Fruit fly (Drosophila melanogaster) whole organism, embryonic: ENCODE results near the gene peg.
A peak's percentile ranks its signal among the peaks of the same experiment; 100 is the strongest.

Experiments used
- Atf-2 ChIP-seq: fragments of 200-800 bp; sonication (Bioruptor generic); optimal IDR thresholded peaks from 2 replicates; lab custom pipeline; 2016; ENCODE audit warnings: missing biosample characterization, missing genetic modification characterization
- CG10366 ChIP-seq: fragments of 200-800 bp; sonication (Bioruptor generic); IDR thresholded peaks from 2 replicates; pipeline ENCODE4 v1.3.6; 2022; ENCODE audit warnings: missing biosample characterization, missing genetic modification characterization
- CG11085 ChIP-seq: fragments of 200-800 bp; sonication (Bioruptor generic); IDR thresholded peaks from 2 replicates; pipeline ENCODE4 v1.3.6; 2022; ENCODE audit warnings: missing biosample characterization, missing genetic modification characterization
- CG12155 ChIP-seq: fragments of 200-800 bp; sonication (Bioruptor generic); optimal IDR thresholded peaks from 3 replicates; lab custom pipeline; 2016; ENCODE audit warnings: missing biosample characterization, missing genetic modification characterization
- CG13775 ChIP-seq: fragments of 200-800 bp; sonication (Bioruptor generic); optimal IDR thresholded peaks from 3 replicates; lab custom pipeline; 2017; ENCODE audit warnings: missing biosample characterization, mild to moderate bottlenecking, missing genetic modification characterization
- CG17612 ChIP-seq: fragments of 200-800 bp; sonication (Bioruptor generic); IDR thresholded peaks from 2 replicates; pipeline ENCODE4 v1.3.6; 2022; ENCODE audit warnings: missing biosample characterization, missing genetic modification characterization
- CG17829 ChIP-seq: fragments of 200-800 bp; optimal IDR thresholded peaks from 2 replicates; lab custom pipeline; 2019; ENCODE audit warnings: missing biosample characterization, mild to moderate bottlenecking, missing genetic modification characterization, moderate library complexity
- CG2889 ChIP-seq: fragments of 200-800 bp; sonication (Bioruptor generic); IDR thresholded peaks from 3 replicates; pipeline ENCODE4 v1.3.6; 2022; ENCODE audit warnings: missing biosample characterization, missing genetic modification characterization
- CG31441 ChIP-seq: fragments of 200-800 bp; sonication (Bioruptor generic); IDR thresholded peaks from 2 replicates; pipeline ENCODE4 v1.3.6; 2022; ENCODE audit warnings: missing biosample characterization, missing genetic modification characterization
- CG3163 ChIP-seq: fragments of 200-800 bp; sonication (Bioruptor generic); optimal IDR thresholded peaks from 3 replicates; lab custom pipeline; 2016; ENCODE audit warnings: missing biosample characterization, missing genetic modification characterization
- CG3281 ChIP-seq: fragments of 200-800 bp; sonication (Bioruptor generic); optimal IDR thresholded peaks from 3 replicates; lab custom pipeline; 2017; ENCODE audit warnings: missing biosample characterization, mild to moderate bottlenecking, missing genetic modification characterization
- CG3847 ChIP-seq: fragments of 200-800 bp; sonication (Bioruptor generic); IDR thresholded peaks from 2 replicates; pipeline ENCODE4 v1.3.6; 2022; ENCODE audit warnings: missing biosample characterization, missing genetic modification characterization
- CG5245 ChIP-seq: fragments of 200-800 bp; sonication (Bioruptor generic); optimal IDR thresholded peaks from 3 replicates; lab custom pipeline; 2016; ENCODE audit warnings: missing biosample characterization, missing genetic modification characterization
- CG7987 ChIP-seq: fragments of 200-800 bp; sonication (Bioruptor generic); optimal IDR thresholded peaks from 2 replicates; lab custom pipeline; 2018; ENCODE audit warnings: missing biosample characterization, mild to moderate bottlenecking, missing genetic modification characterization, moderate library complexity
- CG9727 ChIP-seq: fragments of 200-800 bp; sonication (Bioruptor generic); optimal IDR thresholded peaks from 3 replicates; lab custom pipeline; 2017; ENCODE audit warnings: missing biosample characterization, mild to moderate bottlenecking, missing genetic modification characterization
- CHES-1-like ChIP-seq: fragments of 200-800 bp; sonication (Bioruptor generic); optimal IDR thresholded peaks from 2 replicates; lab custom pipeline; 2016; ENCODE audit warnings: missing biosample characterization, missing genetic modification characterization
- D ChIP-seq, 2 experiments: fragments of 200-800 bp in 1 of 2; fragments of >200 bp in 1 of 2; sonication (Bioruptor generic) in 1 of 2; optimal IDR thresholded peaks; 2 replicates in 1 of 2; 3 replicates in 1 of 2; lab custom pipeline; 2017; ENCODE audit warnings: mild to moderate bottlenecking in 1 of 2, missing biosample characterization in 1 of 2, missing genetic modification characterization in 1 of 2, missing genetic modification reagents in 1 of 2
- D19B ChIP-seq: fragments of 200-800 bp; sonication (Bioruptor generic); optimal IDR thresholded peaks from 2 replicates; lab custom pipeline; 2017; ENCODE audit warnings: missing biosample characterization, mild to moderate bottlenecking, missing genetic modification characterization
- Dll ChIP-seq: fragments of 200-800 bp; sonication (Bioruptor generic); IDR thresholded peaks from 4 replicates; pipeline ENCODE4 v1.3.6; 2022; ENCODE audit warnings: missing biosample characterization, missing genetic modification characterization; ENCODE audit not compliant: partially characterized antibody
- H2.0 ChIP-seq: fragments of 200-800 bp; sonication (Bioruptor generic); IDR thresholded peaks from 2 replicates; pipeline ENCODE4 v1.3.6; 2022; ENCODE audit warnings: missing biosample characterization, missing genetic modification characterization
- HLH4C ChIP-seq: fragments of 200-800 bp; sonication (Bioruptor generic); IDR thresholded peaks from 3 replicates; pipeline ENCODE4 v1.3.6; 2022; ENCODE audit warnings: missing biosample characterization, missing genetic modification characterization; ENCODE audit not compliant: partially characterized antibody
- Mrtf ChIP-seq: fragments of 200-800 bp; sonication (Bioruptor generic); IDR thresholded peaks from 3 replicates; pipeline ENCODE4 v1.3.6; 2022; ENCODE audit warnings: missing biosample characterization, missing genetic modification characterization
- Myb ChIP-seq: fragments of 200-800 bp; sonication (Bioruptor generic); optimal IDR thresholded peaks from 2 replicates; lab custom pipeline; 2016; ENCODE audit warnings: missing biosample characterization, missing genetic modification characterization
- NK7.1 ChIP-seq: fragments of 200-800 bp; sonication (Bioruptor generic); optimal IDR thresholded peaks from 3 replicates; lab custom pipeline; 2016; ENCODE audit warnings: missing biosample characterization, missing genetic modification characterization
- Oli ChIP-seq: fragments of 200-800 bp; sonication (Bioruptor generic); optimal IDR thresholded peaks from 2 replicates; lab custom pipeline; 2018; ENCODE audit warnings: missing biosample characterization, mild to moderate bottlenecking, missing genetic modification characterization, moderate library complexity
- Ptx1 ChIP-seq: fragments of 200-800 bp; sonication (Bioruptor generic); IDR thresholded peaks from 2 replicates; pipeline ENCODE4 v1.3.6; 2022; ENCODE audit warnings: missing biosample characterization, missing genetic modification characterization
- Scr ChIP-seq: fragments of 200-800 bp; sonication (Bioruptor generic); IDR thresholded peaks from 2 replicates; pipeline ENCODE4 v1.3.6; 2022; ENCODE audit warnings: missing biosample characterization, missing genetic modification characterization; ENCODE audit not compliant: partially characterized antibody
- abd-A ChIP-seq: fragments of 200-800 bp; sonication (Bioruptor generic); optimal IDR thresholded peaks from 3 replicates; lab custom pipeline; 2019; ENCODE audit warnings: missing biosample characterization, mild to moderate bottlenecking, missing genetic modification characterization, moderate library complexity
- amos ChIP-seq: fragments of 200-800 bp; sonication (Bioruptor generic); IDR thresholded peaks from 2 replicates; pipeline ENCODE4 v1.3.6; 2022; ENCODE audit warnings: missing biosample characterization, missing genetic modification characterization; ENCODE audit not compliant: partially characterized antibody
- aop ChIP-seq: fragments of 200-800 bp; sonication (Bioruptor generic); IDR thresholded peaks from 2 replicates; pipeline ENCODE4 v1.3.6; 2022; ENCODE audit warnings: missing biosample characterization, missing genetic modification characterization
- ash1 ChIP-seq: fragments of 200-800 bp; sonication (Bioruptor generic); optimal IDR thresholded peaks from 2 replicates; lab custom pipeline; 2018; ENCODE audit warnings: missing biosample characterization, mild to moderate bottlenecking, missing genetic modification characterization
- bcd ChIP-seq: fragments of 200-800 bp; sonication (Bioruptor generic); optimal IDR thresholded peaks from 2 replicates; lab custom pipeline; 2017; ENCODE audit warnings: missing biosample characterization, mild to moderate bottlenecking, missing genetic modification characterization
- cg ChIP-seq: fragments of 200-800 bp; sonication (Bioruptor generic); optimal IDR thresholded peaks from 3 replicates; lab custom pipeline; 2019; ENCODE audit warnings: missing biosample characterization, mild to moderate bottlenecking, missing genetic modification characterization, moderate library complexity
- croc ChIP-seq: fragments of 200-800 bp; sonication (Bioruptor generic); conservative IDR thresholded peaks from 3 replicates; pipeline ENCODE4 v1.3.6; 2022; ENCODE audit warnings: missing biosample characterization, missing genetic modification characterization
- dimm ChIP-seq: fragments of 200-800 bp; sonication (Bioruptor generic); IDR thresholded peaks from 2 replicates; pipeline ENCODE4 v1.3.6; 2022; ENCODE audit warnings: missing biosample characterization, missing genetic modification characterization
- ham ChIP-seq: fragments of 200-800 bp; sonication (Bioruptor generic); IDR thresholded peaks from 2 replicates; pipeline ENCODE4 v1.3.6; 2022; ENCODE audit warnings: missing biosample characterization, missing genetic modification characterization
- kah ChIP-seq: fragments of 200-800 bp; sonication (Bioruptor generic); optimal IDR thresholded peaks from 2 replicates; lab custom pipeline; 2018; ENCODE audit warnings: missing biosample characterization, mild to moderate bottlenecking, missing genetic modification characterization
- lilli ChIP-seq: fragments of 200-800 bp; sonication (Bioruptor generic); optimal IDR thresholded peaks from 3 replicates; lab custom pipeline; 2016; ENCODE audit warnings: missing biosample characterization, missing genetic modification characterization
- nom ChIP-seq: fragments of 200-800 bp; sonication (Bioruptor generic); optimal IDR thresholded peaks from 2 replicates; lab custom pipeline; 2017; ENCODE audit warnings: missing biosample characterization, missing genetic modification characterization, mild to moderate bottlenecking, moderate library complexity, missing genetic modification reagents
- oc ChIP-seq: fragments of 200-800 bp; sonication (Bioruptor generic); optimal IDR thresholded peaks from 2 replicates; lab custom pipeline; 2018; ENCODE audit warnings: missing biosample characterization, mild to moderate bottlenecking, missing genetic modification characterization, moderate library complexity
- salm ChIP-seq: fragments of 200-800 bp; sonication (Bioruptor generic); optimal IDR thresholded peaks from 2 replicates; lab custom pipeline; 2018; ENCODE audit warnings: missing biosample characterization, mild to moderate bottlenecking, missing genetic modification characterization
- sima ChIP-seq: fragments of 200-800 bp; sonication (Bioruptor generic); optimal IDR thresholded peaks from 2 replicates; lab custom pipeline; 2016; ENCODE audit warnings: missing biosample characterization, missing genetic modification characterization
- slbo ChIP-seq: fragments of 200-800 bp; sonication (Bioruptor generic); IDR thresholded peaks from 2 replicates; pipeline ENCODE4 v1.3.6; 2022; ENCODE audit warnings: missing biosample characterization, missing genetic modification characterization
- sob ChIP-seq: fragments of 200-800 bp; sonication (Bioruptor generic); IDR thresholded peaks from 2 replicates; pipeline ENCODE4 v1.3.6; 2022; ENCODE audit warnings: missing biosample characterization, missing genetic modification characterization
- tgo ChIP-seq: fragments of 200-800 bp; sonication (Bioruptor generic); IDR thresholded peaks from 3 replicates; pipeline ENCODE4 v1.3.6; 2022; ENCODE audit warnings: missing biosample characterization, missing genetic modification characterization
- tll ChIP-seq, 2 experiments: fragments of 200-800 bp in 1 of 2; fragments of >200 bp in 1 of 2; sonication (Bioruptor generic) in 1 of 2; optimal IDR thresholded peaks; 2 replicates each; lab custom pipeline; 2017 to 2019; ENCODE audit warnings: missing biosample characterization in 2 of 2, missing genetic modification characterization in 2 of 2, mild to moderate bottlenecking in 1 of 2, moderate library complexity in 1 of 2
- tna ChIP-seq: fragments of 200-800 bp; sonication (Bioruptor generic); IDR thresholded peaks from 2 replicates; pipeline ENCODE4 v1.3.6; 2022; ENCODE audit warnings: missing biosample characterization, missing genetic modification characterization; ENCODE audit not compliant: partially characterized antibody
- trh ChIP-seq: fragments of 200-800 bp; sonication (Bioruptor generic); optimal IDR thresholded peaks from 2 replicates; lab custom pipeline; 2016; ENCODE audit warnings: missing biosample characterization, missing genetic modification characterization
- unc-4 ChIP-seq: fragments of 200-800 bp; sonication (Bioruptor generic); IDR thresholded peaks from 2 replicates; pipeline ENCODE4 v1.3.6; 2022; ENCODE audit warnings: missing biosample characterization, missing genetic modification characterization; ENCODE audit not compliant: partially characterized antibody

The peg gene

dm6 chr3R:21017464-21018080 is 6.4 kb downstream of the peg start, which contains the start of gene Rlip (continued):
- no peak for TF ChIP-seq CG9727 (GFP tag; lab: Kevin White, UChicago)
- TF ChIP-seq salm, result no peak
- peak; percentile 34 for TF ChIP-seq CG17829 (tag; lab: Kevin White, UChicago)
- peak; percentile 55 for TF ChIP-seq bcd (GFP tag; lab: Kevin White, UChicago)
- TF ChIP-seq ash1 (GFP tag; lab: Kevin White, UChicago), result peak; percentile 12
- TF ChIP-seq croc (GFP tag; lab: Robert Waterston, UW), result 0 out of 3 replicates have a peak, but pooled peaks have one; percentile 14
- TF ChIP-seq Ptx1 (GFP tag; lab: Robert Waterston, UW), result peak; percentile 34; the same call in 1 of the 2 replicates
- no peak for TF ChIP-seq tll (GFP tag; optimal IDR thresholded peaks at IDR 0.05; lab: Kevin White, UChicago)
- TF ChIP-seq CHES-1-like, result peak; percentile 63
- peak; percentile 59; the same call in 2 of the 3 replicates for TF ChIP-seq HLH4C (GFP tag; lab: Robert Waterston, UW)
- no peak for TF ChIP-seq D (optimal IDR thresholded peaks at IDR 0.05; lab: Kevin White, UChicago)
- no peak for TF ChIP-seq D (GFP tag; optimal IDR thresholded peaks at IDR 0.05; lab: Kevin White, UChicago)
- no peak for TF ChIP-seq ham (GFP tag; lab: Robert Waterston, UW)
- TF ChIP-seq CG3847 (GFP tag; lab: Robert Waterston, UW), result peak; percentile 61
- peak; percentile 96 for TF ChIP-seq Myb (GFP tag; lab: Kevin White, UChicago)
- TF ChIP-seq oc (tag; lab: Kevin White, UChicago), result no peak
- no peak for TF ChIP-seq nom (GFP tag; lab: Kevin White, UChicago)
- peak; percentile 15 for TF ChIP-seq Atf-2
- peak; percentile 47; the same call in 1 of the 3 replicates for TF ChIP-seq Mrtf (GFP tag; lab: Robert Waterston, UW)
- TF ChIP-seq CG17612 (GFP tag; lab: Robert Waterston, UW), result no peak
- peak; percentile 22 for TF ChIP-seq NK7.1 (GFP tag; lab: Kevin White, UChicago)
- peak; percentile 38; the same call in 1 of the 4 replicates for TF ChIP-seq Dll (GFP tag; lab: Robert Waterston, UW)
- TF ChIP-seq CG13775, result no peak
- TF ChIP-seq unc-4, result peak; percentile 49
- peak; percentile 31 for TF ChIP-seq lilli (GFP tag; lab: Kevin White, UChicago)
- TF ChIP-seq tna (GFP tag; lab: Robert Waterston, UW), result peak; percentile 45; the same call in 1 of the 2 replicates
- peak; percentile 79 for TF ChIP-seq slbo (GFP tag; lab: Robert Waterston, UW)
- TF ChIP-seq CG10366, result no peak; the same call in 1 of the 2 replicates
- peak; percentile 80 for TF ChIP-seq sob (GFP tag; lab: Robert Waterston, UW)
- TF ChIP-seq amos (GFP tag; lab: Robert Waterston, UW), result peak; percentile 77
- TF ChIP-seq CG31441 (GFP tag; lab: Robert Waterston, UW), result no peak
- no peak for TF ChIP-seq abd-A (tag; lab: Kevin White, UChicago)
- peak; percentile 25 for TF ChIP-seq CG12155
- no peak for TF ChIP-seq dimm
- 0 out of 3 replicates have a peak, but pooled peaks have one; percentile 40 for TF ChIP-seq tgo (GFP tag; lab: Robert Waterston, UW)
- no peak for TF ChIP-seq trh (GFP tag; lab: Kevin White, UChicago)
- no peak for TF ChIP-seq D19B (GFP tag; lab: Kevin White, UChicago)
- no peak for TF ChIP-seq kah (GFP tag; lab: Kevin White, UChicago)
- TF ChIP-seq CG11085 (GFP tag; lab: Robert Waterston, UW), result 0 out of 2 replicates have a peak, but pooled peaks have one; percentile 42
- TF ChIP-seq Scr, result peak; percentile 62
- TF ChIP-seq Oli (tag; lab: Kevin White, UChicago), result no peak
- TF ChIP-seq sima (GFP tag; lab: Kevin White, UChicago), result no peak
- TF ChIP-seq cg (GFP tag; lab: Kevin White, UChicago), result no peak
- peak; percentile 19 for TF ChIP-seq CG3281 (GFP tag; lab: Kevin White, UChicago)
- peak; percentile 14 for TF ChIP-seq CG3163 (GFP tag; lab: Kevin White, UChicago)
- TF ChIP-seq CG2889 (GFP tag; lab: Robert Waterston, UW), result no peak
- no peak for TF ChIP-seq H2.0 (GFP tag; lab: Robert Waterston, UW)
- peak; percentile 53 for TF ChIP-seq CG5245
- peak; percentile 65 for TF ChIP-seq CG7987 (GFP tag; lab: Kevin White, UChicago)
- TF ChIP-seq aop, result peak; percentile 64; the same call in 1 of the 2 replicates
